Worm (Caenorhabditis elegans): ENCODE results near the gene T03F6.6.

Gene T03F6.6

ce11 chrIII:13333754-13334153 is 46.3 kb downstream of the T03F6.6 start, which contains the start of gene sdz-20:
TSS of gene sdz-20 (plus strand) at chrIII:13334054.
- TF ChIP-seq mep-1 (tag; optimal IDR thresholded peaks at IDR 0.05) (no peak), ceh-83 (GFP tag; optimal IDR thresholded peaks at IDR 0.05) (no peak), cnd-1 (tag; optimal IDR thresholded peaks at IDR 0.05) (no peak), nhr-12 (tag; optimal IDR thresholded peaks at IDR 0.05) (no peak), unc-120 (tag; optimal IDR thresholded peaks at IDR 0.05; ENCODE audit: poor library complexity, severe bottlenecking) (no peak), zip-8 (tag; optimal IDR thresholded peaks at IDR 0.05) (no peak), pha-4 (tag; optimal IDR thresholded peaks at IDR 0.05) (no peak), mab-5 (tag; optimal IDR thresholded peaks at IDR 0.05) (no peak), lin-32 (GFP tag; optimal IDR thresholded peaks at IDR 0.05) (no peak), drap-1 (GFP tag; optimal IDR thresholded peaks at IDR 0.05) (no peak), nhr-237 (tag; optimal IDR thresholded peaks at IDR 0.05) (no peak), ham-2 (GFP tag; optimal IDR thresholded peaks at IDR 0.05) (no peak), elt-1 (tag; optimal IDR thresholded peaks at IDR 0.05; ENCODE audit: borderline replicate concordance, insufficient read depth) (no peak), blmp-1 (tag; optimal IDR thresholded peaks at IDR 0.05) (no peak)

ce11 chrIII:13328911-13329310 is 51.2 kb downstream of the T03F6.6 start:
- TF ChIP-seq bed-3 (GFP tag; optimal IDR thresholded peaks at IDR 0.05): no peak
- no peak for TF ChIP-seq unc-62 (GFP tag; optimal IDR thresholded peaks at IDR 0.05)
- peak; percentile 96 for TF ChIP-seq zip-8 (tag; optimal IDR thresholded peaks at IDR 0.05)

Data from whole organism, mixed stage, embryonic.